Fruit fly (Drosophila melanogaster) whole organism, pupa: ENCODE results near the gene CG10298.

ENCODE experiments used
- CG10348 ChIP-seq: fragments of 200-800 bp; sonication (Bioruptor generic); IDR thresholded peaks from 2 replicates; pipeline ENCODE4 v1.3.6; 2022; ENCODE audit warnings: missing biosample characterization, missing genetic modification characterization
- CG12605 ChIP-seq: fragments of 200-800 bp; sonication (Bioruptor generic); IDR thresholded peaks from 2 replicates; pipeline ENCODE4 v1.3.6; 2022; ENCODE audit warnings: missing biosample characterization, missing genetic modification characterization
- CG13204 ChIP-seq: fragments of 200-800 bp; sonication (Bioruptor generic); optimal IDR thresholded peaks from 2 replicates; lab custom pipeline; 2018; ENCODE audit warnings: missing biosample characterization, mild to moderate bottlenecking, missing genetic modification characterization, moderate library complexity
- CG14655 ChIP-seq: fragments of 200-800 bp; sonication (Bioruptor generic); optimal IDR thresholded peaks from 3 replicates; lab custom pipeline; 2017; ENCODE audit warnings: mild to moderate bottlenecking, missing biosample characterization, missing genetic modification reagents, missing genetic modification characterization
- CG15710 ChIP-seq: fragments of 200-800 bp; sonication (Bioruptor generic); optimal IDR thresholded peaks from 2 replicates; lab custom pipeline; 2018; ENCODE audit warnings: missing biosample characterization, mild to moderate bottlenecking, missing genetic modification characterization, moderate library complexity
- CG17806 ChIP-seq: fragments of 200-800 bp; sonication (Bioruptor generic); optimal IDR thresholded peaks from 2 replicates; lab custom pipeline; 2018; ENCODE audit warnings: missing biosample characterization, mild to moderate bottlenecking, missing genetic modification characterization, moderate library complexity
- CG32121 ChIP-seq: fragments of 200-800 bp; sonication (Bioruptor generic); IDR thresholded peaks from 2 replicates; pipeline ENCODE4 v1.3.6; 2022; ENCODE audit warnings: missing biosample characterization, missing genetic modification characterization
- CG34367 ChIP-seq: fragments of 200-800 bp; sonication (Bioruptor generic); optimal IDR thresholded peaks from 2 replicates; lab custom pipeline; 2018; ENCODE audit warnings: missing biosample characterization, mild to moderate bottlenecking, missing genetic modification characterization
- CG4496 ChIP-seq: fragments of 200-800 bp; sonication (Bioruptor generic); IDR thresholded peaks from 3 replicates; pipeline ENCODE4 v1.3.6; 2022; ENCODE audit warnings: missing biosample characterization, missing genetic modification characterization
- CG8159 ChIP-seq: fragments of 200-800 bp; sonication (Bioruptor generic); optimal IDR thresholded peaks from 3 replicates; lab custom pipeline; 2018; ENCODE audit warnings: missing biosample characterization, mild to moderate bottlenecking, missing genetic modification characterization, moderate library complexity
- CG8301 ChIP-seq: fragments of 200-800 bp; sonication (Bioruptor generic); optimal IDR thresholded peaks from 2 replicates; lab custom pipeline; 2018; ENCODE audit warnings: missing biosample characterization, mild to moderate bottlenecking, missing genetic modification characterization
- CG9948 ChIP-seq: fragments of 200-800 bp; sonication (Bioruptor generic); optimal IDR thresholded peaks from 2 replicates; lab custom pipeline; 2018; ENCODE audit warnings: missing biosample characterization, mild to moderate bottlenecking, missing genetic modification characterization, moderate library complexity
- D1 ChIP-seq: fragments of 200-800 bp; sonication (Bioruptor generic); optimal IDR thresholded peaks from 2 replicates; lab custom pipeline; 2018; ENCODE audit warnings: missing biosample characterization, mild to moderate bottlenecking, missing genetic modification characterization, moderate library complexity
- EcR ChIP-seq: fragments of 200-800 bp; sonication (Bioruptor generic); optimal IDR thresholded peaks from 3 replicates; lab custom pipeline; 2019; ENCODE audit warnings: missing biosample characterization, missing genetic modification characterization, mild to moderate bottlenecking, moderate library complexity, missing genetic modification reagents
- Ets98B ChIP-seq: fragments of 200-800 bp; sonication (Bioruptor generic); IDR thresholded peaks from 2 replicates; pipeline ENCODE4 v1.3.6; 2022; ENCODE audit warnings: missing biosample characterization, missing genetic modification characterization
- Pif1A ChIP-seq: fragments of 200-800 bp; sonication (Bioruptor generic); optimal IDR thresholded peaks from 3 replicates; lab custom pipeline; 2016; ENCODE audit warnings: missing biosample characterization, missing genetic modification characterization
- Pif1B ChIP-seq: fragments of 200-800 bp; sonication (Bioruptor generic); optimal IDR thresholded peaks from 3 replicates; lab custom pipeline; 2016; ENCODE audit warnings: missing biosample characterization, missing genetic modification characterization
- Snoo ChIP-seq: fragments of 200-800 bp; sonication (Bioruptor generic); optimal IDR thresholded peaks from 3 replicates; lab custom pipeline; 2017; ENCODE audit warnings: missing biosample characterization, mild to moderate bottlenecking, missing genetic modification characterization, inconsistent platforms
- fd96Ca ChIP-seq: fragments of 200-800 bp; sonication (Bioruptor generic); IDR thresholded peaks from 3 replicates; pipeline ENCODE4 v1.3.6; 2022; ENCODE audit warnings: missing biosample characterization, missing genetic modification characterization
- gl ChIP-seq: fragments of 200-800 bp; sonication (Bioruptor generic); optimal IDR thresholded peaks from 2 replicates; lab custom pipeline; 2018; ENCODE audit warnings: missing biosample characterization, mild to moderate bottlenecking, missing genetic modification characterization
- rn ChIP-seq: fragments of 200-800 bp; sonication (Bioruptor generic); IDR thresholded peaks from 2 replicates; pipeline ENCODE4 v1.3.6; 2022; ENCODE audit warnings: missing biosample characterization, missing genetic modification characterization

CG10298 gene

DNA sequence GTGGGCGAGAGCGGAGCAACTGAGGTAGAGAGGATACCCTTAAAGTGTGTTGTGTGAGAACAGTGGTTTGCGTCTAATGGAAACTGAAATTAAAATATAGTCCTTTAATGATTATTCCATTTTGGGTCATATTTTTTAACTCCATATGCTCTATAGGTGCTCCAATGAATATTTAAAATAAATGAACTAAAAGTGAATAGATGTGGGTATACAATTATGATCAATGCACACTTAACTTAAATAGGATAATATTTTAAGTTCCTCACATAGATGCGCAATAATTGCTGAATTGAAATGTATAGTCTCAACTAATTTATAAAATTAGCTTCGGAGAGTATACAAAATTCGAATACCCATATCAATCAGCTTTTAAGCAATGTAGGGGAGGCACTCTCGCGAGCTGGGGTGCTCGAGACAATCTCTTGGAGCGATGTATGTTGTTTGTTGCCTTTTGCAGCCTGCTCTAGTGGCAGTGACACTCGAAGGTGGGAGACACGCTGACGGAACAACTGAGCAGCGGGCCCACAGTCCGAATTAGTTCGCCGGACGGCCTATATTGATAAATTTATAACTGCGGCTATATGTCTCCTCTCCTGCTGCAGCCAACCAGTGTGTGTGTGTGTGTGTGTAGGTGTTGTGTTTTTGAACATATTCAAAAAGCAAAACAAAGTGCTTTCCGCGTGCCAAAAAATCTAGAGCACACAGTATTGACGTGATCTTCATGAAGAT, 11.0 kb downstream of the CG10298 start:
- no peak for TF ChIP-seq CG14655
- TF ChIP-seq CG34367, result peak; percentile 70
- peak; percentile 79 for TF ChIP-seq CG17806 (tag; lab: Kevin White, UChicago)
- no peak for TF ChIP-seq CG12605 (GFP tag; lab: Robert Waterston, UW)
- peak; percentile 39 for TF ChIP-seq D1 (tag; lab: Kevin White, UChicago)
- peak; percentile 65 for TF ChIP-seq Snoo (tag; lab: Kevin White, UChicago)
- TF ChIP-seq CG32121 (GFP tag; lab: Robert Waterston, UW), result peak; percentile 54
- TF ChIP-seq CG13204 (GFP tag; lab: Kevin White, UChicago), result no peak
- peak; percentile 84 for TF ChIP-seq CG8159
- peak; percentile 82 for TF ChIP-seq Pif1A
- peak; percentile 73 for TF ChIP-seq Pif1B (GFP tag; lab: Kevin White, UChicago)
- no peak for TF ChIP-seq rn (GFP tag; lab: Robert Waterston, UW)
- TF ChIP-seq CG9948 (tag; lab: Kevin White, UChicago), result peak; percentile 79
- TF ChIP-seq Ets98B (GFP tag; lab: Robert Waterston, UW), result no peak; the same call in 1 of the 2 replicates
- TF ChIP-seq CG10348 (GFP tag; lab: Robert Waterston, UW), result no peak
- peak; percentile 82 for TF ChIP-seq CG8301 (tag; lab: Kevin White, UChicago)
- no peak for TF ChIP-seq fd96Ca (GFP tag; lab: Robert Waterston, UW)
- TF ChIP-seq CG4496, result peak; percentile 72; the same call in 2 of the 3 replicates
- peak; percentile 39 for TF ChIP-seq gl
- TF ChIP-seq CG15710 (tag; lab: Kevin White, UChicago), result peak; percentile 71
- TF ChIP-seq EcR (GFP tag; lab: Kevin White, UChicago), result no peak
- TF ChIP-seq, all 21 proteins: peak for 13

DNA sequence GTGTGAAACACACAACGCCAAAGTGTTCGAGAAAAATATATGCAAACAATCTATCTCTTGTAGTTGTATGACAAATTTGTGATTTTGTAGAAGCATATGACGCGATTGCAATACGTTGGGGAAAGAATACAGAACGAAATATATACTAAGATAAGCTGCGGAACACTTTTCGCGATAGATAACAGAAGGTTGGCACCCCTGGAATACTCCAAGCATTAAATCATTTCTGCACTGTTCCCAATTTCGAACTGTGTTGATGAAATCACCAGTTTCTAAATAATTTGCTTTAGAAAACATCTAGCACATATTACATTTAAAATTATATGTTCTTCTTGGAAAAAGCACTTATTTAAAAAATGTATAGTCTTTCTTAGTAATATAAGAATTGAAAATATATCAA, 11.6 kb downstream of the CG10298 start:
- no peak for TF ChIP-seq CG8301 (tag; lab: Kevin White, UChicago)
- no peak for TF ChIP-seq CG4496
- no peak for TF ChIP-seq D1 (tag; lab: Kevin White, UChicago)
- no peak for TF ChIP-seq Snoo (tag; lab: Kevin White, UChicago)
- no peak for TF ChIP-seq CG32121 (GFP tag; lab: Robert Waterston, UW)
- TF ChIP-seq CG10348 (GFP tag; lab: Robert Waterston, UW), result no peak
- no peak for TF ChIP-seq fd96Ca (GFP tag; lab: Robert Waterston, UW)
- no peak for TF ChIP-seq Pif1A

DNA sequence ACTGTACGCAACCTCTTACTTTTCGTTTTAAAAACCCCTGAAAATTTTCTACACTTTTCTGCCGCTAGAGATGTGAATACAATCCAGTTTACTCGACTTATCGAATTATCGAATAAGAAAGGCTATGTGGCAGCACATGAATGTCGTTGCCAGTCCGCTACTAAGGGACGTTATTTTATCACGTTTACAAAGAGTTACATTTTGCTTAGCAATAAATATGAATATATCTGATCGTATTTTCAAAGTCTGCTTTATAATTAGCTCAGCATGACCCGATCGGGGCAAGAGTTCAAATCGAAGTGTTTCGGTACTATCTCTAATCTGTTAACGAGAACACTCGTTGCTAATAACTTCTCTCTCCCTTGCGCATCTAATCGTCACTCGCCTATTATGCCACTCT, 25.3 kb downstream of the CG10298 start, which contains the start of gene CG42724:
Gene CG42724, minus strand, starts transcription at position 189 of the 400 bp plus-strand sequence.
- TF ChIP-seq CG10348 (GFP tag; lab: Robert Waterston, UW) (no peak), rn (GFP tag; lab: Robert Waterston, UW) (no peak), CG14655 (no peak), EcR (GFP tag; lab: Kevin White, UChicago) (no peak), Ets98B (GFP tag; lab: Robert Waterston, UW) (peak; percentile 28; the same call in 1 of the 2 replicates), fd96Ca (GFP tag; lab: Robert Waterston, UW) (peak; percentile 73)

DNA sequence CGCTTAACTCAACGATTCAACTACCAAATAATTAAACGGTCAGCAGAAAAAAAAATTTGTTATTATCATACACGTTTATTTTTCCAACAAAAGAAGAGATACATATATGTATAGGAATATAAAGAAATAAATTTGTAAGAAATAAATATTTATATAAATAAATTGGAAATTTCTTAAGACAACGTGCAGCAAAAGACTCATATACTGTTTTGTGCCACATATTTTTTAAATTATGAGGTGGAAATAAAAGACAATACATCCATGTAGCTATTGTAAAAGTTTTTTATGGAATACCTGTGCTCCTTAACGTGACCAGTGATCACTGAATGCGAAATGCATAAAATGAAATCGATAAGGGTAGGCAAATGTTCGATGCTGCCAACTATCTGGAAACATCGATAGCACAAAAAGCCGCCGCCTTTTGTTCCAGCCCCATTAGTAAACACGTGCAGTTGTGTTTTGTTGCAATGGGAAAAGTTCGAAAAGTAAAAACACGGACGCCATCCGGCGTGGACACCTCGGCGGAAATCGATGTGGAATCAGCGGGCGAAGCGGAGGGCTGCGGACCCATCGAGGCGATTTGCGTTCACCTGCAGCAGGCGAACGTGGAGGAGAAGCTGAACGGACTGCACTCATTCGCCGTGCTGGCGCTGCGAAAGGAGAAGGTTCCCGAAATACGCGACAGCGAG, 25.9 kb downstream of the CG10298 start, which contains the start of gene CG10286:
Gene CG10286, plus strand, starts transcription at position 416 of the 689 bp plus-strand sequence.
- TF ChIP-seq CG9948 (tag; lab: Kevin White, UChicago) (peak; percentile 18), CG4496 (no peak), CG8159 (no peak), CG15710 (tag; lab: Kevin White, UChicago) (peak; percentile 16), CG14655 (no peak), gl (no peak), CG32121 (GFP tag; lab: Robert Waterston, UW) (no peak), CG17806 (tag; lab: Kevin White, UChicago) (peak; percentile 31), CG13204 (GFP tag; lab: Kevin White, UChicago) (no peak)

DNA sequence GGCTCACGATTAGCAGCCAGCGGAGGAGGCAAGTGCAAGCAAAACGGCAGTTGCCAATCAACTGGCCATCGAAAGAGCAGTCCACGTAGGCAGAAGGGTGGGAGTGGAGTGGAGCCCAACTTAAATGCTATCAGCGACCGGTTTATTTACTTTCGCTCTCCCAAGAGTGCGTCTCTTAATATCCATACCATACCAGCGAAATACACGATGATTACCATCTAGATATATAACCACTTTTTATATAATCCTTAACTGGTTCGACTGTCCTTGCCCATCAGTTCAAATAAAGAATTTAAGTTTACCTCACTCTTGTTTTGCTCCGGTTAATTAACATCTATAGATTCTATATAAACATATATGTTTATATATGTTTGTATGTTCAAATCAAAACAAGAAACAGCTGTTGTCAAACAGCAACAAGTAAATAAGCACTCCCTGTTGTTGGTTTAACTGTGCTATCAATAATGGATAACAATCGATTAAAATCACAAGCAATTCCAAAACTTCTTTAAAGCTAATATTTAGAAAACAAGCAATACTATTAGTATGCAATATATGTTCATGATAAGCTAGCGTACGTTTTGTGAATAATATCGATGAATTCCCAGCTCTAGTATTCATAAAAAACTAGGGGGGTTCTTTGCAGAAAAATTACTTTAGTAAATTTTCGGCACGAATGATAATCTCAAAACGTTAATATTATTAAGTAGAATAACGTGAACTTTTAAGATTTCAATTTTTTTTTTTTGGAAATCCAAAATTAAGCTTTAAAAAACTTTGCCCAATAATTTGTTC, 30.9 kb downstream of the CG10298 start:
- TF ChIP-seq Pif1B (GFP tag; lab: Kevin White, UChicago), result no peak
- TF ChIP-seq Snoo (tag; lab: Kevin White, UChicago), result peak; percentile 9
- TF ChIP-seq gl, result peak; percentile 0
- no peak for TF ChIP-seq fd96Ca (GFP tag; lab: Robert Waterston, UW)
- no peak for TF ChIP-seq CG14655
- peak; percentile 42 for TF ChIP-seq CG8301 (tag; lab: Kevin White, UChicago)
- TF ChIP-seq CG12605 (GFP tag; lab: Robert Waterston, UW), result peak; percentile 34
- peak; percentile 61 for TF ChIP-seq EcR (GFP tag; lab: Kevin White, UChicago)
- TF ChIP-seq CG9948 (tag; lab: Kevin White, UChicago), result peak; percentile 3
- no peak for TF ChIP-seq CG34367
- TF ChIP-seq CG4496, result peak; percentile 46; the same call in 1 of the 3 replicates
- TF ChIP-seq rn (GFP tag; lab: Robert Waterston, UW), result no peak
- TF ChIP-seq CG13204 (GFP tag; lab: Kevin White, UChicago), result no peak
- TF ChIP-seq CG17806 (tag; lab: Kevin White, UChicago), result peak; percentile 11
- TF ChIP-seq CG10348 (GFP tag; lab: Robert Waterston, UW), result no peak
- TF ChIP-seq Pif1A, result no peak
- peak; percentile 44 for TF ChIP-seq CG8159
- TF ChIP-seq CG32121 (GFP tag; lab: Robert Waterston, UW), result 0 out of 2 replicates have a peak, but pooled peaks have one; percentile 12
- TF ChIP-seq D1 (tag; lab: Kevin White, UChicago), result no peak
- TF ChIP-seq CG15710 (tag; lab: Kevin White, UChicago), result peak; percentile 7
- TF ChIP-seq Ets98B (GFP tag; lab: Robert Waterston, UW), result peak; percentile 17; the same call in 1 of the 2 replicates
